Worm (Caenorhabditis elegans): ENCODE data around the gene ZK697.1.

The ZK697.1 gene

DNA sequence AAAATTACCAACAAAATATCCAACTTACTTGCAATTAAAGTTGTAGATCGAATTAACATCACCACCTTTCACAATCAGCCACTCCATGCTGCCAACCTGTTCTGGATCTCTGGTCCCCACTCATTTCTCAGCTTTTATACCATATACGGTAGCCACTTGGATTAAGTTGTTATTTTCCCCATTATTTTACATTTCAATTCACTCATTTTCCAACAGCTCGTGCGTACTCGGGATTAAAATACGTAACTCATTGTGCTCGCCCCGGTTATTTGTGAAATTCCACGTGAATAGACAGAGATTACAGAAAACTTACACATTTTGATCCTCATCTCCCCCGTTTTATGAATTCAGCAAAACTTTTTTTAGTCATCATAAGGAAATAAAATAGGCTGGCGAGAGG is 50.4 kb downstream of the ZK697.1 start, which contains the start of gene srt-41:
srt-41 (minus strand) TSS at position 101 of the 400 bp plus-strand sequence.
- TF ChIP-seq zip-8 (tag; optimal IDR thresholded peaks at IDR 0.05): no peak
- TF ChIP-seq mab-5 (tag; optimal IDR thresholded peaks at IDR 0.05): no peak
- no peak for TF ChIP-seq ceh-83 (GFP tag; optimal IDR thresholded peaks at IDR 0.05)
- TF ChIP-seq ceh-43 (GFP tag; optimal IDR thresholded peaks at IDR 0.05): no peak
- no peak for TF ChIP-seq ham-2 (GFP tag; optimal IDR thresholded peaks at IDR 0.05)
- TF ChIP-seq sem-2 (GFP tag; optimal IDR thresholded peaks at IDR 0.05): no peak
- TF ChIP-seq lin-32 (GFP tag; optimal IDR thresholded peaks at IDR 0.05): no peak
- no peak for TF ChIP-seq bed-3 (GFP tag; optimal IDR thresholded peaks at IDR 0.05)
- no peak for TF ChIP-seq ztf-11 (tag; optimal IDR thresholded peaks at IDR 0.05)
- TF ChIP-seq nhr-237 (tag; optimal IDR thresholded peaks at IDR 0.05): no peak
- TF ChIP-seq lin-13 (tag; optimal IDR thresholded peaks at IDR 0.05): no peak
- no peak for TF ChIP-seq tbx-8 (GFP tag; optimal IDR thresholded peaks at IDR 0.05)
- TF ChIP-seq elt-3 (tag; optimal IDR thresholded peaks at IDR 0.05): no peak
- TF ChIP-seq pha-4 (tag; optimal IDR thresholded peaks at IDR 0.05): no peak
- TF ChIP-seq drap-1 (GFP tag; optimal IDR thresholded peaks at IDR 0.05): no peak
- no peak for TF ChIP-seq ceh-39 (tag; optimal IDR thresholded peaks at IDR 0.05)
- TF ChIP-seq snpc-4 (tag; optimal IDR thresholded peaks at IDR 0.05): no peak

All from whole organism, mixed stage, embryonic.